Worm (Caenorhabditis elegans) whole organism, L4/young adult: ENCODE measurements around the gene mrck-1.

Experiments
- W03F9.2 ChIP-seq: fragments of 150-350 bp; optimal IDR thresholded peaks from 2 replicates; lab custom pipeline; 2014; ENCODE audit warnings: missing biosample characterization, missing genetic modification characterization
- dao-5 ChIP-seq: sonication (generic microtip); optimal IDR thresholded peaks from 2 replicates; lab custom pipeline; 2016; ENCODE audit warnings: missing genotype, missing genetic modification characterization, moderate library complexity, missing compliant biosample characterization
- him-1 ChIP-seq: sonication (generic microtip); optimal IDR thresholded peaks from 2 replicates; lab custom pipeline; 2016; ENCODE audit warnings: missing genotype, missing genetic modification reagents, missing genetic modification characterization, missing compliant biosample characterization

mrck-1 gene

DNA sequence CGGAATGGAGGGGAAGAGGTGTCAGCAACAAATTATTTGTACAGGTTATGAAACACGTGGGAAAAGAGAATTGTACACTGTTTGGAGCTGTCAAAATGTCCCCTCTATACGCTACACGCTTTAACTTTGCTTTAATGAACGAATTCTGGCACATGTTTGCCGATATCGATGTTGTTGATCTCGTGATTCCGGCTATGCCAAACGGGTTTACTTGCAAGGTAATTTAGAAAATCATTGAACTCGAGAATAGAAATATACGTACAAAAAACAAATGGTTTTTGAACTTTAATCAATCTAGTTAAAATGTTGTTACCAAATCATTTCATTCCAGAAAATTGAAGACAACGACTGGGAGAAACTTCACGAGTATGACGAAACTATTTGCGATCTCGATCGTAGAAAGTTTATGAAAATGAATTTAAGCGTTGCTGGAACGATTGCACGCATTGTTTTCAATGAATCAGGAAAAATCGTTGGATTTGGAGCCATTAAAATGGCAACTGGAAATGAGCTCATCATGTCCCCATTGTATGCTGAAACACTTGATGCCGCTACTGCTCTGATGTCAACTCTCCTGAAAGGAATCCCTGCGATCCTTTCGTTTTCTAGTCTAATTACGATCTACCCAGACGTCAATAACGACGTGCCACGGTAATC, 10.2 kb upstream of the mrck-1 start:
- no peak for TF ChIP-seq him-1
- TF ChIP-seq W03F9.2 = no peak
- no peak for TF ChIP-seq dao-5 (tag; lab: Kevin White, UChicago)

DNA sequence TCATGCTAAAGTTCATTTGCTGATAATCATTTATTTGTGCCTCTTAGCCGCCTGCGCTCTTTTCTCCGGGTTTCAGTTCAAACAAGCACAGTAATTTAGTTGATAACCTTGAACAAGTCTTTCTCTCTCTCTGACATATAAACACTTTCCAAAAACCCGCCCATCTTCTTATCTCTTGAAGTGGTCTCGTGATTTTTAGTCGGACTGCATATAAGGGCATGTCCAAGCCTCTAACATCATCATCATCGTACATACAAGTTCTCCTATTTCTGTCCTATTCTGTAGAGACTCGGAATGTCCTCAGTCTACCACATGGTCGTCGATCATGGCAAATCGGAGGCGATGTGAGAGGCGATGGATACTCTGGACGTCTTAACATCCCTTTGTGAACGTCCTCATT, 9.1 kb upstream of the mrck-1 start, which contains the start of gene F31F7.1:
F31F7.1 (plus strand) TSS at position 235 of the 400 bp plus-strand sequence.
- TF ChIP-seq dao-5 (tag; lab: Kevin White, UChicago) = no peak
- no peak for TF ChIP-seq him-1
- TF ChIP-seq W03F9.2 = no peak

DNA sequence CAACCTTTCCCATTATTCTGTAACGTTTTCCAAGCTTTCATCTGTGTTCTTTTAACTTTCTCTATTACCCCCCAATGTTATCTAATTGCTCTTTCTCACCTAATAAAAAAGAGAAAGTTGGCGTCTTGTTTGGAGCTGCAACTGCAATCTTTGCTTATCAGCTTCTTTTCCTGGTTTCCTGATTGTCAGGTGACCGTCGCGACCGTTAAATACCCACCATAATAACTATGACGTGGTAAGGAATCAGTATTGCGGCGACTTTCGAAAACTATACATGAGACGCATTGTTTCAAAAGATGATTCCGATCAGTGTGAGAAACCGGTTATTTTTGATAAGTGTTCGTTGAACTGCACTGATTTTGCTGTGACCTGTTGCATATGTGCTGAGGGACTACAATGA, 8.1 kb upstream of the mrck-1 start:
- TF ChIP-seq dao-5 (tag; lab: Kevin White, UChicago) (no peak), him-1 (no peak)

DNA sequence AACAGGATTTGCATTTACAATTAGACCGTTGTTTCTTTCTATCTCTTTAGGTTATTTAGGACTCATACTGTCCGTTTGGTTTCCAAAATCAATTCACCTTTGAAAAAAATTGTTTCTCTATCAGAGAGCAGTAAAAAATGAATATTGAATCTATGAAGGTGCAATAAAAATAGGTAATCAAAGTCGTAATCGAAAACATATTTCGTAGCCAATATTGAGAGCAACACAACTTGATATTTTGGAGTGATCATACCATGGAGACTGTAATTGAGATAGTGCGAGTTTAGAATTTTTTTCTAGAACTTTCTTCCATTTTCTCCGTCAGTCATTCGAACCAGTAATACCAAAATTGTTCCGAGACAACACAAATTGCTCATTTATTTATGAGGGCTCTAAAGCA, 3.5 kb upstream of the mrck-1 start, which contains the start of gene F31F7.2:
F31F7.2 (plus strand) TSS at position 301 of the 400 bp plus-strand sequence.
- TF ChIP-seq dao-5 (tag; lab: Kevin White, UChicago) = no peak
- no peak for TF ChIP-seq W03F9.2
- no peak for TF ChIP-seq him-1

DNA sequence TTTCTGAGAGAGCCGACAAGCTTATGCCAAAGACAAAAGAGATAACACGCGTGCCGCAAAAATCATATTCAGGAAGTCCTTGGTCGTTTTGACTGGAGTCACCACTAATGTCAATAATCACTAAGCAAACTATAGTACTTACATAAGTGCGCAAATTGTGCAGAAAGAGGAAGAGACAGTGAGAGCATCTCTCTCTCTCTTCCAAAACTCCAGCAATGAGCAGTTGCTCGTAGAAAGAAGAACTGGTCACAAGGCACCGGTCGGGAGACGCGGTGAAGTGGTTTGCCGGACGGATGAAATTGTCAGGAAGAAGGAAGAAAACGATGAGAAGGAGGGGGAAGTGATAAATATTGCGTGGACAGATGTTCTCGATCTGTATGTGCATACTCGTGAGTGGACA, 3.0 kb upstream of the mrck-1 start:
- TF ChIP-seq him-1 (no peak), dao-5 (tag; lab: Kevin White, UChicago) (no peak), W03F9.2 (no peak)

DNA sequence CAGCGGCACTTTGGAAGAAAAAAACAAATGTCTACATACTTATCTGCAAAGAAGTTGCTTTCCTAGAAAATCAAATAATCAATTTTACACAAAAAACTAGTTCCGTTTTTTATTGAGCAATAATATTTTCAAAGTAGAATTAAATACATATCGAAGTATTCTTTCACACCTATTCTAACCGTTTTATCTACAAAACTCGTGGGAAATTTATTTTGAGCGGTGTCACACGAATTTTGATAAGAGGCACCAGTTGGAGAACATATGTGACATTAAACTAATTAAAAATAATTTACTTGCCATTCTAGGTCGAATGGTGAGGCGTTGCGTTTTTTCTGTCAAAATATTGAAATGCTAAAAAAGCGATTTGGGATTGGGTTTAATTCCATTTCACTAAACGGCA, 1.9 kb upstream of the mrck-1 start:
- TF ChIP-seq him-1 (no peak), dao-5 (tag; lab: Kevin White, UChicago) (no peak), W03F9.2 (no peak)

DNA sequence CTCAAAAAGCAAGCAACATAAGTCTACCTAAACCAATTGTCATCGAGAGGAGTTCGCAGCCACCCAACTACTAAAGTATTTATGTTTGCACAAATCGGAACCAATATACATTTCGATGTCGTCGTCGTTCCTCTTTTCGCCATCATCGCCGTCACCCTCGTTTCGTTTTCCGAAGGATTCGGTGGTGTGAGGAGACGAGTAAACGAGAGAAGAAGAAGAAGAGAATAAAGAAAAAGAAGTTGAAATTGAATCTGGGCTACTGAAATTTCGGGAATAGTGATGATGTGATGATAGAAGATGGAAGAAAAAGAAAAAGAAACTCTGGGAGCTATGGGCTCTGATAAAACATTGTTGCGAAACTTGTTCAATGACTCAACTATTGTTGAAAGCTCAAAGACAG, 1.4 kb upstream of the mrck-1 start:
- TF ChIP-seq him-1 (no peak), dao-5 (tag; lab: Kevin White, UChicago) (no peak), W03F9.2 (no peak)

DNA sequence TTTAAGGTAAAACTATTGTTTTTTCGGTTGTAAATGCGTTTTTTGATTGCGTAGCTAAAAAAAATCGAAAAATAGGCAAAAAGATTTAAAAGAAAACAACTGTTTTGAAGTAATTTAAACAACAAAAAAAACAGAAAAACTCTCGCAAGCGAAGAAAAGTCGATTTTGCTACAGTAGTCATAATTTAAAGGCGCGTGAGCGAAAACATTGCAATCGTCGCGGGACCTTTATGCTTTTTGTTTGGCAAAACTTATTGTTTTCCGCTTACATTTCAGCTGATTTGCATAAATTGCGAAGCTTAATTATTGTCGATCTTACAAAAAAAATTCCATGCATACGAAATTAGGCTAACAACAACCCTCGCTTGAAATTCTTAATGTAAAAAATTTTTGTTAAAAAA, 891 bp upstream of the mrck-1 start:
- TF ChIP-seq him-1 (no peak), W03F9.2 (no peak), dao-5 (tag; lab: Kevin White, UChicago) (no peak)

DNA sequence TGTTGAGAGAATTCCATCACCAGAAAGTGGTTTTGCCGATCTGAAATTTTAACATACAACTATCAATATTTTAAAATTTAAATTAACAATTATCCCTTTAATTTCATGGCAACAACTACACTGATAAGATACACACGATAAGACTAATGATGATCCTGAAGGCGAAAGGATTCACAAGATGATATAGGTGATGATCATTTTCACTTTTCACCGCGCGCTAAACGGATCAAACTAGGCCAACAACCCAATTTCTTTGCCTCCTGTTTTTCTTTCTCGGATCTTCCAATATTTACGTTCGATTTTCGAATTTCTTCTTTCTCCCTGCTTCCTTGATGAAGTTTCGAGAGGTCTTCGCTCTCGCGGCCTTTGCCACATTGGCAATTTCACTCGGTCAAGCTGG, 7.9 kb downstream of the mrck-1 start, which contains the start of gene K08B12.1:
K08B12.1 (plus strand) TSS at position 229 of the 400 bp plus-strand sequence.
- TF ChIP-seq dao-5 (tag; lab: Kevin White, UChicago) (no peak), him-1 (no peak), W03F9.2 (no peak)

DNA sequence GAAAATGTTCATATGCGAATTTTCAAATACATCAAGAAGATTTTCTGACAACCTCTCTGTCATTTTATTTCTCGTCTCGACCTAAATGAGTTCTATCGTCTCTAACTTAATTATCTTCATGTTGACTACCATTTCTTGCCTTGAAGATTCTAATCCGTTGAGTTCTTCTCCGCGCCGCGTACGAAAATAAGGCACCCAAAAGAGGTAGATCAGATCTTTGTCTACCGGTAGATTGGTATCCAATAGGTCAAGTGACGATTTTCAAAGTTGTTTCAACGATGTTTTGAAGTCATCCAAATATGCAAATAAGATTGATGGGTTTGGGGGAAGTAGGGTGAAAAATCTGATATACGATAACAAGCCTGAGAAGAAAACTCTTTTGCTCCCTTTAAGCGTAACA, 13.2 kb downstream of the mrck-1 start:
- no peak for TF ChIP-seq dao-5 (tag; lab: Kevin White, UChicago)
- no peak for TF ChIP-seq him-1
- no peak for TF ChIP-seq W03F9.2

DNA sequence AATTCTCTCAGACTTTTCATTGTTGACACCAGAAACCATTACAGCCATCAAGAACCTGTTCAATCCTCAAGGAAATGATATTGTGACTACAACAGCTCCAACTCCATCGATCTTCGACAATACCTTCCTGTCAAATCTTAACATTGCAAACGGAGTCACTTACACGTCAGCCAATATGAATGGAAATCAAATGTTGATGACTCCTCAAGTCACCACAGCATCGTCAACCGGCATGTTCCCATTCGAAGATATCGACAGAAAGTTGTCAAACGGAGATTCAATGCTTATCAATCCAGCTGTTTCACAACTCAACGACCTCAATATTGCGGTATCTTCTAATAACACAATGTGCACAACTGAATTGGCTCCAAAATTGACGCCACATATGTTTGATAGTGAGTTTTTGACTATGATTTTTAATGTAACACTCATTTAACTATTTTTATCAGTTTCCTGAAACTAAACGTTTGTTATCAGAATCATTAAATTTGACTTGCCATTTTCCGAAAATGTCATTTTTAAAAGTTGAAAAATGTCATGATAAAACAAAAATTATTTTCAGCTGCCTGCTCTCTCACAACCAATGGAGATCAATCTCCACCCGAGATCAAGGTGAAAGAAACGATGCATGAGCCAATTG, 16.0 kb downstream of the mrck-1 start:
- TF ChIP-seq him-1 (no peak), W03F9.2 (no peak), dao-5 (tag; lab: Kevin White, UChicago) (no peak)

DNA sequence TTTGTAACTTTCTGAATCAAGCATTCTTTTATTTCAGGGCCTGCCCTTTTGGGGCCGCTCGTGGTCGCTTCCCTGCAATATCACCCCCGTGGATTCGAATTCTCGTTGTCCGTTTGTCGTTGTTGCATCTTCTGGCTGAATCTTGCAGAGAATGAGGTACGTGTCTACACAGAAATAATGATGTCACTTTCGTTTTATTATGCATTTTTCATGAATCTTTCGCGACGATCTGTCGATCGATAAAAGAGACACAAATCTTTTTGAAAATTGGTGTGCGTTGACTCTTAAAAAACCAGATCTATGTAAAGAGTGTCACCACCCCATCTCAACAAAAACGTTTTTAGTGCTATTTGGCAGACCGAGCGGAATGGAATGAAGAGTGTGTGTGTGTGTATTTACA, 18.0 kb downstream of the mrck-1 start:
- TF ChIP-seq him-1 (no peak), W03F9.2 (no peak), dao-5 (tag; lab: Kevin White, UChicago) (no peak)

DNA sequence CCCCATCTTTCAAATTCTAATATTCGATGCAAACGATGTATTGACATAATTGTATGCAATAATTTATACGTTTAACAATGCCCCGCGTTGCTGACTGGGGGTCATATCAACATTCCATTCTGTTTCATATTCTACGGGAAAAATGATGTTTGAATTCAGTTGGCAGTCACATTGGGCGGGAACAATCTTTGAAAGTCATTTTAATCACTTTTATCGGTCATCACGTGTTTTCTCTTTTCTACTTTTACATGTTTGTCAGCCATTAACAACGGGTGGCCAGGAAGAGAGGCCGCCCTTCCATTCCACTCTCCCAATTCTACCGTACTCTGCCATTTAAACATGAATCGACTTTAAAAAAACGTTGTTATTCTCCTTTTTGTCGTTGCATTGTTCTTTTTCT, 18.4 kb downstream of the mrck-1 start:
- TF ChIP-seq dao-5 (tag; lab: Kevin White, UChicago) (no peak), him-1 (no peak), W03F9.2 (no peak)

DNA sequence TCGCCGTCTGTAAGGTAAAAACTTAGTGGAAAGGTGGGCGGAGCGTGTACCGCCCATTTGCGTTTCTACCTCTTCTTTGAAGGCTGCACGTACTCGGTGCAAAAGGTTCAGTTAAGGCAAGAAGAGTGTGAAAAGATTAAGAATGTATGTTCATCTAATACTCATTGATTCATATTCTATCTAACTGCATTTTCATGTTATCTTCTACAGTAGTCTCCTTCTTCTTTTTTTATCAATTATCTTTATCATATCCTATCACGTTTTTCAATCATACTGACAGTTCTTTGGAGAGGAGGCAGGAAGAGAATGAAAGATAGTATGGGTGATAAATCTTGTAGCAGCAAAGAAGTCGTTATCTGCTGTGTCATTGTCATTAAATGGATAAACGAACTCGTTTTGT, 19.7 kb downstream of the mrck-1 start:
- TF ChIP-seq W03F9.2 (no peak), him-1 (no peak), dao-5 (tag; lab: Kevin White, UChicago) (no peak)

DNA sequence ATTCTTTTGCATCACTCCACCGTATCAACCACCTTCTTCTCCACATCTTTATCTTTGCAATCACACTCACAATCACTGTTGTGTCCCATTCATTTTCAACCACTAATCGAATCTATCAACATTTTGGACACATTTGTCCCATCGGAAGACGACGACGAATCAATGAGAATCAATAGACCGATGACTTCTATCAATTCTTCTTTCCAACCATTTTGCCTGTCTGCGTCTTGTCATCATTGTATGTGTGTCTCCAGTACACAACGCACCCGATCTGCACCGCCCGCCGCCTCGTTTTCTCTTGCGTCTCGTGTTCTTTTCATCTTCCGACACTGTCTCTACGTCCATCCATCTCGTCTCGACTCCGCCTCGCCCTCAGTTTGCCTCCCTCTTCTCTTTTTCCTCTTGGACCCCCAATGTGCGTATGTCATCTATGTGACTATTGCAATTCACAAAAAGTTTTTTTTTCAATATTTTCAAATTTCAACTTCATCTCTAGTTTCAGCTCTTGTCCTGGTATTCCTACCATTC, 20.6 kb downstream of the mrck-1 start, which contains the start of gene dmd-7:
dmd-7 (plus strand) TSS at position 478 of the 528 bp plus-strand sequence.
- TF ChIP-seq him-1 (peak; percentile 46), W03F9.2 (peak; percentile 16), dao-5 (tag; lab: Kevin White, UChicago) (no peak)
